Worm (Caenorhabditis elegans) whole organism, mixed stage, embryonic: ENCODE results near the gene clec-245.

Source experiments
- bed-3 ChIP-seq: fragments of 200-800 bp; sonication (Bioruptor generic); optimal IDR thresholded peaks from 3 replicates; lab custom pipeline; 2018; ENCODE audit warnings: mild to moderate bottlenecking, missing genetic modification characterization, moderate library complexity, missing compliant biosample characterization
- blmp-1 ChIP-seq: fragments of 150-350 bp; optimal IDR thresholded peaks from 2 replicates; lab custom pipeline; 2014; ENCODE audit warnings: missing biosample characterization, missing genetic modification characterization
- ceh-39 ChIP-seq: fragments of 150-350 bp; optimal IDR thresholded peaks from 2 replicates; lab custom pipeline; 2014; ENCODE audit warnings: missing biosample characterization, missing genetic modification characterization
- ceh-43 ChIP-seq: fragments of 200-800 bp; sonication (Bioruptor generic); optimal IDR thresholded peaks from 2 replicates; lab custom pipeline; 2018; ENCODE audit warnings: mild to moderate bottlenecking, missing genetic modification characterization, moderate library complexity, missing compliant biosample characterization
- ceh-83 ChIP-seq: fragments of 200-800 bp; sonication (Bioruptor generic); optimal IDR thresholded peaks from 2 replicates; lab custom pipeline; 2018; ENCODE audit warnings: mild to moderate bottlenecking, missing genetic modification characterization, missing compliant biosample characterization
- ces-1 ChIP-seq: fragments of 150-350 bp; optimal IDR thresholded peaks from 2 replicates; lab custom pipeline; 2014; ENCODE audit warnings: missing biosample characterization, missing genetic modification reagents, missing genetic modification characterization
- cnd-1 ChIP-seq: fragments of 200-800 bp; sonication (Bioruptor generic); optimal IDR thresholded peaks from 2 replicates; lab custom pipeline; 2018; ENCODE audit warnings: mild to moderate bottlenecking, missing genetic modification characterization, missing compliant biosample characterization
- drap-1 ChIP-seq: fragments of 200-800 bp; sonication (Bioruptor generic); optimal IDR thresholded peaks from 3 replicates; lab custom pipeline; 2018; ENCODE audit warnings: mild to moderate bottlenecking, missing genetic modification characterization, missing compliant biosample characterization
- elt-1 ChIP-seq: sonication (generic microtip); optimal IDR thresholded peaks from 2 replicates; lab custom pipeline; 2017; ENCODE audit warnings: missing genetic modification characterization, mild to moderate bottlenecking, missing compliant biosample characterization, antibody characterized with exemption, moderate library complexity, borderline replicate concordance; ENCODE audit not compliant: insufficient read depth
- elt-3 ChIP-seq: fragments of 150-350 bp; optimal IDR thresholded peaks from 2 replicates; lab custom pipeline; 2014; ENCODE audit warnings: missing biosample characterization, missing genetic modification characterization
- flh-1 ChIP-seq: fragments of 200-800 bp; sonication (Bioruptor generic); optimal IDR thresholded peaks from 2 replicates; lab custom pipeline; 2018; ENCODE audit warnings: mild to moderate bottlenecking, missing genetic modification characterization, moderate library complexity, missing compliant biosample characterization
- ham-2 ChIP-seq: fragments of 200-800 bp; sonication (Bioruptor generic); optimal IDR thresholded peaks from 2 replicates; lab custom pipeline; 2018; ENCODE audit warnings: mild to moderate bottlenecking, missing genetic modification characterization, missing compliant biosample characterization
- hlh-1 ChIP-seq: fragments of 150-350 bp; optimal IDR thresholded peaks from 2 replicates; lab custom pipeline; 2014; ENCODE audit warnings: missing biosample characterization, missing genetic modification reagents, missing genetic modification characterization
- lin-32 ChIP-seq: fragments of 200-800 bp; sonication (Bioruptor generic); optimal IDR thresholded peaks from 2 replicates; lab custom pipeline; 2018; ENCODE audit warnings: mild to moderate bottlenecking, missing genetic modification characterization, missing compliant biosample characterization
- lsy-2 ChIP-seq: fragments of 150-350 bp; optimal IDR thresholded peaks from 2 replicates; lab custom pipeline; 2014; ENCODE audit warnings: missing biosample characterization, missing genetic modification characterization
- mab-5 ChIP-seq: fragments of 150-350 bp; optimal IDR thresholded peaks from 2 replicates; lab custom pipeline; 2014; ENCODE audit warnings: missing biosample characterization, missing genetic modification characterization
- mep-1 ChIP-seq: fragments of 150-350 bp; optimal IDR thresholded peaks from 2 replicates; lab custom pipeline; 2017; ENCODE audit warnings: missing biosample characterization, missing genetic modification reagents, missing genetic modification characterization, inconsistent platforms
- mls-2 ChIP-seq: sonication (generic microtip); optimal IDR thresholded peaks from 2 replicates; lab custom pipeline; 2016; ENCODE audit warnings: mild to moderate bottlenecking, missing genetic modification characterization, moderate library complexity, missing compliant biosample characterization
- nhr-12 ChIP-seq: fragments of 150-350 bp; optimal IDR thresholded peaks from 2 replicates; lab custom pipeline; 2014; ENCODE audit warnings: missing biosample characterization, missing genetic modification characterization
- nhr-237 ChIP-seq: fragments of 150-350 bp; optimal IDR thresholded peaks from 2 replicates; lab custom pipeline; 2014; ENCODE audit warnings: missing biosample characterization, missing genetic modification characterization
- nhr-76 ChIP-seq: sonication (generic microtip); optimal IDR thresholded peaks from 2 replicates; lab custom pipeline; 2017; ENCODE audit warnings: missing biosample characterization, missing genetic modification characterization
- pha-4 ChIP-seq: fragments of 150-350 bp; optimal IDR thresholded peaks from 2 replicates; lab custom pipeline; 2018; ENCODE audit warnings: missing biosample characterization, missing genetic modification reagents, missing genetic modification characterization
- sem-2 ChIP-seq: fragments of 200-800 bp; sonication (Bioruptor generic); optimal IDR thresholded peaks from 2 replicates; lab custom pipeline; 2018; ENCODE audit warnings: mild to moderate bottlenecking, missing genetic modification characterization, missing compliant biosample characterization
- unc-120 ChIP-seq: sonication (generic microtip); optimal IDR thresholded peaks from 2 replicates; lab custom pipeline; 2017; ENCODE audit warnings: missing genetic modification characterization, missing compliant biosample characterization; ENCODE audit not compliant: poor library complexity, severe bottlenecking
- unc-39 ChIP-seq: fragments of 150-350 bp; optimal IDR thresholded peaks from 2 replicates; lab custom pipeline; 2014; ENCODE audit warnings: missing biosample characterization, missing genetic modification characterization
- unc-62 ChIP-seq: fragments of 150-350 bp; optimal IDR thresholded peaks from 2 replicates; lab custom pipeline; 2014; ENCODE audit warnings: missing biosample characterization, missing genetic modification reagents, missing genetic modification characterization
- zip-8 ChIP-seq: fragments of 150-350 bp; optimal IDR thresholded peaks from 2 replicates; lab custom pipeline; 2014; ENCODE audit warnings: missing biosample characterization, missing genetic modification characterization
- ztf-11 ChIP-seq: fragments of 150-350 bp; optimal IDR thresholded peaks from 2 replicates; lab custom pipeline; 2014; ENCODE audit warnings: missing biosample characterization, missing genetic modification characterization

The clec-245 gene

DNA sequence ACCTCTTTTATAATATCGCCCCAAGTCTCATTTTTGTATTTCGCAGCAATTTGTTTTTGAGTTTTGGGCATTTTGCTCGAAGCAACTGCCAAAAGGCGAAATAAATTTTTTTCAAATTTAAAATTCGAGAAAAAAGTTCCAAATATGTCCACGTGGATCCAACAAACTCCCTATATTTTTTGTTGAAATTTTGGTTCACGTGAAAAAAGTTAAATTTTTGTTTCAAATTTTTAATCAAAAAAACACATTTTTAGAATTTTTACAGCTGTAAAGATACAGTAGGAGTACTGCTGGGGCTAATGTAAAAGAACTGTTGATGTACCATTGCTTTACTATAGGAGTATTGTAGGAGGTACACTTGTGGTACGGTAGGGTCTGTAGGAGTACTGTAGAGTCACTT, 21.1 kb downstream of the clec-245 start, which contains the start of gene C14A6.6:
TSS of gene C14A6.6 (minus strand) at position 101 of the 400 bp plus-strand sequence.
- TF ChIP-seq flh-1 (GFP tag; lab: Kevin White, UChicago): no peak
- no peak for TF ChIP-seq mab-5 (tag; lab: Kevin White, UChicago)
- TF ChIP-seq ces-1: no peak
- no peak for TF ChIP-seq drap-1 (GFP tag; lab: Kevin White, UChicago)
- TF ChIP-seq ceh-39: no peak
- no peak for TF ChIP-seq nhr-237
- no peak for TF ChIP-seq nhr-12
- TF ChIP-seq cnd-1: no peak
- no peak for TF ChIP-seq pha-4 (tag; lab: Kevin White, UChicago)
- TF ChIP-seq mls-2 (tag; lab: Kevin White, UChicago): no peak
- TF ChIP-seq lin-32 (GFP tag; lab: Kevin White, UChicago): no peak
- no peak for TF ChIP-seq ztf-11 (tag; lab: Kevin White, UChicago)
- no peak for TF ChIP-seq bed-3 (GFP tag; lab: Kevin White, UChicago)
- no peak for TF ChIP-seq lsy-2 (tag; lab: Kevin White, UChicago)
- TF ChIP-seq unc-62: no peak
- TF ChIP-seq zip-8: no peak
- no peak for TF ChIP-seq blmp-1 (tag; lab: Kevin White, UChicago)
- TF ChIP-seq, all 35 proteins: peak for 0

DNA sequence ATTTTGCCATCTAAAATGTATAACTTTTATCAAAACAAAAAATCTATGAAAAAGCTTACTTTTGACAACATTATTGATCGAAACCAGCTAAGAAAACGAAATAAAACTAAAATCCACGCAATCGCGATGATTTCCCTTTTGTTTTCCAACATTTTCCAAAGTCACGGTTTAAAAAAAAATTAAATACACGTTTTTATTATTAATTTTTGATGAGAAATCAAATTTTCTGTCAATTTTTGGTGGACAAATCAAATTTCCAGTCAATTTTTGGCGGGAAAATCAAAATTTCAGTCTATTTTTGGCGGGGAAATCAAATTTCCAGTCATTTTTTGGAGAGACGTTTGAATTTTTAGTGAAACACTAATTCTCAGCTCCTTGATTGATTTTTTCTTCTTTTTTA, 23.5 kb downstream of the clec-245 start, which contains the start of gene C14A6.5:
TSS of gene C14A6.5 (minus strand) at position 101 of the 400 bp plus-strand sequence.
- TF ChIP-seq mep-1 (tag; lab: Kevin White, UChicago): no peak
- TF ChIP-seq ceh-39: no peak
- no peak for TF ChIP-seq drap-1 (GFP tag; lab: Kevin White, UChicago)
- TF ChIP-seq flh-1 (GFP tag; lab: Kevin White, UChicago): no peak
- TF ChIP-seq ham-2 (GFP tag; lab: Kevin White, UChicago): no peak
- TF ChIP-seq ceh-83 (GFP tag; lab: Kevin White, UChicago): no peak
- no peak for TF ChIP-seq lin-32 (GFP tag; lab: Kevin White, UChicago)
- no peak for TF ChIP-seq mls-2 (tag; lab: Kevin White, UChicago)

DNA sequence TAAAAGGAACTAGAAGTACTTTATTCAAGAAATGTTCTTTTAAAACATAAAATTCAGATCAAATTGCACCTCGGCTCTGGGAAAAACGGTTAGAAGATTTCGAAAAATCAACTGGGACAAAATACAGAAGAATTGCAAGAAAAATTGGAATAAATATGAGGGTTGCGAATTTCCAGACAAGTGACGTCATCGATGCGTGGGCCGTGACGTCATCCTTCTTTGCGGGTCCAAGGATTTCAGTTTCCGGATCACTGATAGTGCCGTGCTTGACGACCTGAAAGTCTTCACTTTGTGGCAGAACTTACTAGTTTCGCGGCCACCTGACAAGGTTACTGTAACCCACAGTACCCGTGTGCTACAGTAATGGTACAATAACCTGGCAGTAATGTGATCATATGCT, 24.8 kb downstream of the clec-245 start:
- TF ChIP-seq zip-8 (peak; percentile 96), elt-1 (tag; lab: Kevin White, UChicago) (no peak)

DNA sequence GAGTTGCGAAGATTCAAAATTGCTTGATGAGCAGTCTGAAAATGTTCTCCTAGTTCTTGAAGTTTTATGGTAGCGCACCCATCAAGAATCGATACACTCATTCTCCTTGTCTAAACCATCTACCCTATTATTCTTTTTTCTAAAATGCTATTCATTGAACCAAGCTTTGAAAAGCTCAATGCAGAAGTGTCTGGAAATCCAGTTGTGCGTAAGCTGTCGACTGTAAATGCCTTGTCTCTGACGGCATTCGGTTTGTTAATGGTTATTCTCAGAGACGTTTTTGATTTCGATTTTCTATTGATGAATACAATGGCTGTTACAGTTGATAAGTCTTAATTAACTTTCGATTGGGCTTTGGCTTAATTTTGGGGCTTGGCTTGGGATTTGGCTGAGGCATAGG, 25.7 kb downstream of the clec-245 start, which contains the start of gene C14A6.12:
TSS of gene C14A6.12 (minus strand) at position 101 of the 400 bp plus-strand sequence.
- TF ChIP-seq zip-8 (no peak), sem-2 (no peak), lin-32 (GFP tag; lab: Kevin White, UChicago) (no peak), bed-3 (GFP tag; lab: Kevin White, UChicago) (no peak), ceh-43 (GFP tag; lab: Kevin White, UChicago) (no peak), unc-39 (no peak), nhr-12 (no peak), mep-1 (tag; lab: Kevin White, UChicago) (no peak), elt-1 (tag; lab: Kevin White, UChicago) (no peak), ztf-11 (tag; lab: Kevin White, UChicago) (no peak), flh-1 (GFP tag; lab: Kevin White, UChicago) (no peak), hlh-1 (tag; lab: Kevin White, UChicago) (no peak), ceh-39 (no peak), lsy-2 (tag; lab: Kevin White, UChicago) (no peak), pha-4 (tag; lab: Kevin White, UChicago) (no peak), ces-1 (no peak), mab-5 (tag; lab: Kevin White, UChicago) (no peak)

DNA sequence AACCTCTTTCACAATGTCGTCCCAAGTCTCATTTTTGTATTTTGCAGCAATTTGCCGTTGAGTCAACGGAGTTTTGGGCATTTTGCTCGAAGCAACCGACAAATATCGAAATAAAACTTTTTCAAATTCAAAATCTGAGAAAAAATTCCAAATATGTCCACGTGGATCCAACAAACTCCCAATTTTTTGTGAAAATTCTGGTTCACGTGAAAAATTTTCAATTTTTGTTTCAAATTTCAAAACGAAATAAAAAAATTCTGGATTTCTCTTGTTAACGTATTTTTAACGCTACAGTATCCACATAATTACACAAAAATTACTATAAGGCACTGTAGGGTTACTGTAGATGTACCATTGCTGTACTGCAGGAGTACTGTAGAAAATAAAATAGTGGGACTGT, 27.0 kb downstream of the clec-245 start, which contains the start of gene C14A6.13:
TSS of gene C14A6.13 (minus strand) at position 101 of the 400 bp plus-strand sequence.
- TF ChIP-seq unc-120 (tag; lab: Kevin White, UChicago) (no peak), nhr-12 (no peak), unc-39 (no peak), hlh-1 (tag; lab: Kevin White, UChicago) (no peak), lsy-2 (tag; lab: Kevin White, UChicago) (no peak), unc-62 (no peak), ceh-43 (GFP tag; lab: Kevin White, UChicago) (no peak), elt-3 (tag; lab: Kevin White, UChicago) (no peak), ztf-11 (tag; lab: Kevin White, UChicago) (no peak)

DNA sequence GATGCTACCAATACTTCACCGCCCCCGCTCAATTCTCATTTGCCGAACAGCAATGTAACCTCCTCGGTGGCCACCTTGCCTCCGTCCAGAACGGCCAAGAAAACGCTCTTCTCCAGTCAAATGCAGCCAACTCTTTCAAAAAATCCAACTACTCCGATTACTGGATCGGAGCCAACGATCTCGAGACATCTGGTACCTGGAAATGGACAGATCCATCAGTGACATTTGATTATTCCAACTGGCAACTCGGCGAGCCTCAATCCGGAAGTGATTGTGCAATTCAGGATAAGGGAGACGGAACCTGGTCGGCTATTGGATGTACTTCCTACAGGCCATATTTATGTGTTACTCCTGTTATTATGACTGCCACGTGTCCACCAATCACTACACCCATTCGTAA, 30.1 kb downstream of the clec-245 start:
- TF ChIP-seq ceh-43 (GFP tag; lab: Kevin White, UChicago) (no peak), ztf-11 (tag; lab: Kevin White, UChicago) (no peak), ceh-39 (no peak), zip-8 (no peak), lin-32 (GFP tag; lab: Kevin White, UChicago) (no peak), nhr-76 (tag; lab: Kevin White, UChicago) (no peak)
- TF ChIP-seq, all 35 proteins: peak for 0
